Worm (Caenorhabditis elegans): Measurements from ENCODE around the gene nhr-158.

ce11 chrV:3831616-3832015 lies 42.3 kb downstream of the nhr-158 start, which contains the start of gene H10D18.5:
- TF ChIP-seq skn-1 (tag; optimal IDR thresholded peaks at IDR 0.05) (no peak), ztf-11 (tag; optimal IDR thresholded peaks at IDR 0.05) (no peak), unc-62 (GFP tag; optimal IDR thresholded peaks at IDR 0.05 in 1 of 2) (no peak), unc-62 (tag; optimal IDR thresholded peaks at IDR 0.05) (no peak), pqm-1 (tag; optimal IDR thresholded peaks at IDR 0.05) (no peak), lsy-2 (tag; optimal IDR thresholded peaks at IDR 0.05) (no peak)

Data from whole organism, L4 larva.